Worm (Caenorhabditis elegans) whole organism, L4 larva: ENCODE data around the gene mec-5.

Experiments used
- D1046.2 ChIP-seq: fragments of 200-800 bp; sonication (Bioruptor generic); IDR thresholded peaks from 2 replicates; pipeline ENCODE4 v1.3.6; 2022; ENCODE audit warnings: missing genetic modification characterization, missing compliant biosample characterization
- F37D6.2 ChIP-seq: sonication (generic microtip); optimal IDR thresholded peaks from 2 replicates; lab custom pipeline; 2016; ENCODE audit warnings: mild to moderate bottlenecking, missing genetic modification characterization, missing compliant biosample characterization
- F49E8.2 ChIP-seq: sonication (generic microtip); optimal IDR thresholded peaks from 2 replicates; lab custom pipeline; 2016; ENCODE audit warnings: missing compliant biosample characterization, mild to moderate bottlenecking, missing genetic modification characterization, borderline replicate concordance
- R02D3.7 ChIP-seq: fragments of 150-350 bp; sonication (generic microtip); optimal IDR thresholded peaks from 3 replicates; lab custom pipeline; 2014; ENCODE audit warnings: missing biosample characterization, missing genetic modification characterization
- ZK546.5 ChIP-seq, 2 experiments: sonication (generic microtip); optimal IDR thresholded peaks; 2 replicates each; lab custom pipeline; 2017; ENCODE audit warnings: missing biosample characterization in 2 of 2, missing genetic modification characterization in 2 of 2
- aha-1 ChIP-seq: fragments of 150-350 bp; peaks from one replicate; lab custom pipeline; 2014; ENCODE audit warnings: missing biosample characterization, missing genetic modification characterization
- ama-1 ChIP-seq: fragments of 150-350 bp; optimal IDR thresholded peaks from 2 replicates; lab custom pipeline; 2014; ENCODE audit warnings: inconsistent platforms, mixed read lengths
- attf-4 ChIP-seq: sonication (generic microtip); optimal IDR thresholded peaks from 3 replicates; lab custom pipeline; 2017; ENCODE audit warnings: missing biosample characterization, missing genetic modification characterization
- ceh-28 ChIP-seq: fragments of 150-350 bp; optimal IDR thresholded peaks from 2 replicates; lab custom pipeline; 2014; ENCODE audit warnings: missing biosample characterization, missing genetic modification reagents, missing genetic modification characterization
- ceh-32 ChIP-seq: sonication (generic microtip); optimal IDR thresholded peaks from 2 replicates; lab custom pipeline; 2016; ENCODE audit warnings: mild to moderate bottlenecking, missing genetic modification characterization, missing compliant biosample characterization; ENCODE audit not compliant: poor library complexity
- ceh-62 ChIP-seq: sonication (generic microtip); optimal IDR thresholded peaks from 2 replicates; lab custom pipeline; 2017; ENCODE audit warnings: missing biosample characterization, missing genetic modification characterization
- daf-19 ChIP-seq: fragments of 200-800 bp; sonication (Bioruptor generic); conservative IDR thresholded peaks from 2 replicates; pipeline ENCODE4 v1.3.6; 2022; ENCODE audit warnings: missing genetic modification characterization, missing compliant biosample characterization
- duxl-1 ChIP-seq: sonication (generic microtip); optimal IDR thresholded peaks from 2 replicates; lab custom pipeline; 2016; ENCODE audit warnings: mild to moderate bottlenecking, missing genetic modification characterization, moderate library complexity, missing compliant biosample characterization; ENCODE audit not compliant: poor library complexity
- egl-43 ChIP-seq: fragments of 200-800 bp; sonication (Bioruptor generic); IDR thresholded peaks from 2 replicates; pipeline ENCODE4 v1.3.6; 2022; ENCODE audit warnings: missing genetic modification reagents, missing genetic modification characterization, missing compliant biosample characterization
- hif-1 ChIP-seq, 2 experiments: sonication (generic microtip); optimal IDR thresholded peaks; 2 replicates each; lab custom pipeline; 2016 to 2017; ENCODE audit warnings: missing compliant biosample characterization in 2 of 2, missing genetic modification characterization in 2 of 2, missing genetic modification reagents in 2 of 2, missing genotype in 2 of 2, mild to moderate bottlenecking in 1 of 2
- hlh-11 ChIP-seq: fragments of 200-800 bp; sonication (Bioruptor generic); optimal IDR thresholded peaks from 2 replicates; lab custom pipeline; 2018; ENCODE audit warnings: mild to moderate bottlenecking, missing genetic modification characterization, missing compliant biosample characterization
- hlh-30 ChIP-seq: sonication (generic microtip); optimal IDR thresholded peaks from 2 replicates; lab custom pipeline; 2017; ENCODE audit warnings: antibody characterized with exemption, mild to moderate bottlenecking, missing genetic modification characterization, missing compliant biosample characterization; ENCODE audit not compliant: insufficient read depth
- lin-13 ChIP-seq: fragments of 150-350 bp; optimal IDR thresholded peaks from 2 replicates; lab custom pipeline; 2014; ENCODE audit warnings: missing biosample characterization, missing genetic modification reagents, missing genetic modification characterization
- lsy-2 ChIP-seq, 2 experiments: fragments of 150-350 bp in 1 of 2; sonication (generic microtip) in 1 of 2; optimal IDR thresholded peaks; 2 replicates each; lab custom pipeline; 2014 to 2017; ENCODE audit warnings: missing biosample characterization in 2 of 2, missing genetic modification characterization in 2 of 2
- madf-5 ChIP-seq, 2 experiments: fragments of 200-800 bp; sonication (Bioruptor generic); IDR thresholded peaks; 2 replicates each; pipeline ENCODE4 v1.3.6; 2022; ENCODE audit warnings: missing compliant biosample characterization in 2 of 2, missing genetic modification characterization in 2 of 2
- mdl-1 ChIP-seq, 2 experiments: fragments of 150-350 bp in 1 of 2; sonication (generic microtip) in 1 of 2; optimal IDR thresholded peaks; 2 replicates each; lab custom pipeline; 2014 to 2017; ENCODE audit warnings: missing biosample characterization in 2 of 2, missing genetic modification characterization in 2 of 2
- mep-1 ChIP-seq: fragments of 150-350 bp; sonication (generic microtip); optimal IDR thresholded peaks from 3 replicates; lab custom pipeline; 2014; ENCODE audit warnings: missing biosample characterization, missing genetic modification characterization
- nhr-42 ChIP-seq: fragments of 200-800 bp; sonication (Bioruptor generic); IDR thresholded peaks from 2 replicates; pipeline ENCODE4 v1.3.6; 2022; ENCODE audit warnings: missing genetic modification characterization, missing compliant biosample characterization
- nhr-76 ChIP-seq: fragments of 150-350 bp; optimal IDR thresholded peaks from 2 replicates; lab custom pipeline; 2014; ENCODE audit warnings: missing biosample characterization, missing genetic modification characterization
- set-16 ChIP-seq: fragments of 200-800 bp; sonication (Bioruptor generic); IDR thresholded peaks from 2 replicates; pipeline ENCODE4 v1.3.6; 2022; ENCODE audit warnings: missing genetic modification reagents, missing genetic modification characterization, missing compliant biosample characterization
- skn-1 ChIP-seq: fragments of 150-350 bp; optimal IDR thresholded peaks from 2 replicates; lab custom pipeline; 2014; ENCODE audit warnings: missing biosample characterization, missing genetic modification characterization
- unc-130 ChIP-seq: sonication (generic microtip); optimal IDR thresholded peaks from 2 replicates; lab custom pipeline; 2016; ENCODE audit warnings: missing genetic modification reagents, missing genetic modification characterization, missing compliant biosample characterization
- unc-62 ChIP-seq, 3 experiments: fragments of 150-350 bp in 1 of 3; sonication (generic microtip); optimal IDR thresholded peaks in 2 of 3; peaks in 1 of 3; 1 replicate in 1 of 3; 2 replicates in 2 of 3; lab custom pipeline; 2014 to 2017; ENCODE audit warnings: missing biosample characterization in 3 of 3, missing genetic modification characterization in 3 of 3, missing genetic modification reagents in 3 of 3, missing genotype in 1 of 3

mec-5 gene

DNA sequence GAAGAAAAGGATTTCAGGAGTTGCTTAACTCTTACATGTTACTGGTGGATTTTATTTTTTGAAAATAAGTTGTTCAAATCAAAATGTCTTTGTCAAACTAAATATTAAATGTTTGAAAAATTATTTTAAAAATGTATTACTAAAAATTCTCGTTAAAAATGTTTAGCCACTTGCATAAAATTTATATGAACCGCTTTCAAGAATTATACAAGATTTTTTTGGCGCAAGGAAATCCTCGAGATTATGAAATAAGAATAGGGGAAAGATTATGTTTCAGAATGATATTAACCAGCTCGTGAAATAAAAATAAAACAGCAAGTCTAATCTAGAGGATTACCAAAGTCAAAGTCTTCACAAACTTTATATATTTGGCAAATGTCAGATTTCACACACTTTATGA, 39.5 kb downstream of the mec-5 start (continued):
- TF ChIP-seq nhr-76 (tag; lab: Kevin White, UChicago) (no peak), aha-1 (tag; lab: Kevin White, UChicago) (peak; percentile 81), duxl-1 (tag; lab: Kevin White, UChicago) (no peak), ZK546.5 (tag; optimal IDR thresholded peaks at IDR 0.05; lab: Kevin White, UChicago) (no peak), R02D3.7 (no peak)

DNA sequence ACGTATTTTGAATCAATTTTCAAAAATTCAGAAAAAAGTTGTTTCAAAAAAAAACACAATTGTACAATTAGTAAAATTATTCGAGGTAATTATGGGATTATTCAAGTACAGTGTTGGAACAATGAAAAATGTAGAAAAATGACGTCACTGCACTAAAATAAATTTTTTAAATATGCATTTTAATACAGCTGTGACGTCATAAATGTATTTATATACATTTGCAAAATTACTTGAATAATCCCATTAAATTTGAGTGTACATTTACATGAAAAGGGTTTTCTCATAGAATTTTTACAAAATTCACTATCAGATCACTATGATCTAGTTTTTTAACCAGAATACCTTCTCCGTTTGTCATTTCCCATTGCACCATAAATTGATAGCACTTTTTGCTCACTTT, 44.8 kb downstream of the mec-5 start:
- TF ChIP-seq unc-130 (GFP tag; lab: Kevin White, UChicago), result no peak

DNA sequence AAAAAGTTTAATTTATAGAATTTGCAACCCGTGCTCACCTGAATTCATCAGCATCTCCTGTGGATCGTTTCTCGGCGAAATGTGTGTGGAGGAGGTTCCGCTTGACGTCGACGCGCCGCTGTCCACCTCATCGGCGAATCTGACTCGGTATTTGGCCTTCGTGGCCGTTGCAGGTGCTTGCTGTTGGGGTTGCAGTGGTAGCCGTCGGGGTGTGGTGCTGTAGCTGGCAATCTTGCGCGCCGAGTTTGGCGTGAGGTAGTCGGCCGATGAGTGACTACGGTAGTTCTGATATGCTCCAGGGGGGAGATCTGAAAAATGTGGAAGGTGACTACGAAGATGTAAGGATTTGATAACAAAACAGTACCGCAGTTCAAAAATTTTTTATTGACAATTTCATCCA, 49.0 kb downstream of the mec-5 start:
- TF ChIP-seq aha-1 (tag; lab: Kevin White, UChicago) (peak; percentile 21), egl-43 (0 out of 2 replicates have a peak, but pooled peaks have one; percentile 7), D1046.2 (0 out of 2 replicates have a peak, but pooled peaks have one; percentile 52), set-16 (GFP tag; lab: Robert Waterston, UW) (peak; percentile 82), hlh-11 (tag; lab: Kevin White, UChicago) (no peak)

DNA sequence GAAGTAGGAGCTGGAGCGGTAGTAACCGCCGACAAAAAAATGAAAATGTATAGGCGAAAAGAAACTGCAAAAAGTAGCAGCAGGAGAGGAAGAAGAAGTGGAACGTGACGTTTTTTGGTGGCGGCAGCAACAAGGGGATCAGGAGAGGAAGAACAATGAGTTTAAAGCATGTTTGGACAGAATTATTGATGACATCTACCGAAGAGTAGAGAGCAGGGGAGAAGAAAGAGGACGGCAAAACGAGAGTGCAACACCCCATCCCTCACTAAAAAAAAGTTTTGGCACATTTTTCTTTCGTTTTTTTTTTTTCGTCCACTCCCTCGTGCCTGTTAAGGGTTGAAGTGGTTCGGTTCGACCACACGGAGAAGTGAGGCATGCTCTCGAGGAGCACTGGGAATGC, 50.1 kb downstream of the mec-5 start:
- TF ChIP-seq mdl-1 (tag; optimal IDR thresholded peaks at IDR 0.05; lab: Kevin White, UChicago) (peak in 1 of 2 experiments; percentile 25), mep-1 (tag; lab: Kevin White, UChicago) (peak; percentile 24), daf-19 (GFP tag; lab: Robert Waterston, UW) (no peak), set-16 (GFP tag; lab: Robert Waterston, UW) (no peak), F49E8.2 (tag; lab: Kevin White, UChicago) (no peak), nhr-42 (GFP tag; lab: Robert Waterston, UW) (no peak), lin-13 (GFP tag; lab: Kevin White, UChicago) (no peak), ama-1 (lab: Kevin White, UChicago) (no peak), lsy-2 (tag; optimal IDR thresholded peaks at IDR 0.05; lab: Kevin White, UChicago) (peak in 1 of 2 experiments; percentile 18), ceh-62 (no peak), hlh-30 (tag; lab: Kevin White, UChicago) (peak; percentile 12), madf-5 (GFP tag; IDR thresholded peaks at IDR 0.05; lab: Robert Waterston, UW) (no peak), F37D6.2 (tag; lab: Kevin White, UChicago) (no peak), ceh-32 (tag; lab: Kevin White, UChicago) (no peak), ceh-28 (tag; lab: Kevin White, UChicago) (no peak)

DNA sequence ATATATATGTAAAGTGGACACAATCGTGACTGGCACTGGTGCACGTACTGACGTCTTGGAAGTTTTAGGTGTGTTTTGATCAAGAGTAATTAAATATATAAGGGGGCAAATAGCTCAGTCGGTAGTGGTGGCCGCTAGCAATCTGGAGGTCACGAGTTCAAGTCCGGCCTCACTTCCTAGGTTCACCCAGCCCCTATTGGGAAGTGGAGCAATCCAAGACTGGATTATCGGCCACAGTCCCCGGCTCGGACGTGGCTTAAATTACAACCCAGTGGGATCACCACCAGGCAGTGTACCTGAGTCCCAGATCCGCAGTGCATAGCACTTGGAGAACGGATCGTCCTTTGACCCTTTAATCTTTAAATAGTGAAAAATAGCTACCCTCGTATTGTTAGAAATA, 53.3 kb downstream of the mec-5 start:
- peak in 1 of 2 experiments; percentile 73 for TF ChIP-seq unc-62 (GFP tag; optimal IDR thresholded peaks at IDR 0.05 in 1 of 2; lab: Kevin White, UChicago)
- TF ChIP-seq unc-62 (tag; optimal IDR thresholded peaks at IDR 0.05; lab: Kevin White, UChicago), result no peak
- no peak for TF ChIP-seq skn-1 (tag; lab: Kevin White, UChicago)
- no peak for TF ChIP-seq attf-4
- TF ChIP-seq hif-1 (tag; optimal IDR thresholded peaks at IDR 0.05; lab: Kevin White, UChicago), result no peak
- TF ChIP-seq nhr-42 (GFP tag; lab: Robert Waterston, UW), result no peak

DNA sequence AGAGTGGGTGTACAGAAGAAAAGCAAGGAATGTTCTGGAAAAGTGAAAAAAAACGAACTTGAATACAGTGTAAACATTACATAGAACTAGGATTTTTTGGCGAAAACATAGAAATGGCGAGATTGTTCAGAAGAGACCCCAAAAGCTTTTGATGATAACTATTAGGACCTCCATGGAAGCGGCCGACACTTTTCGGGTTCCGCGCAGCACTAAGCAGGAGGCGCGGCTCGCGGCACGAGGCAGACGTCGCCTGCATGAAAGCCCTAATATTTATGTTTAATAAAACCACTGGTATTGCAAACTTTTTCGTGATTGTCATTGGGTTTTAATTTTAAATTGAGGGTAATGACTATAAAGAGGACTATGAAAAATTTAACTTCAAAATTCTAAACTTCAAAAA, 54.1 kb downstream of the mec-5 start:
- no peak for TF ChIP-seq F49E8.2 (tag; lab: Kevin White, UChicago)
- peak; percentile 13; the same call in 1 of the 2 replicates for TF ChIP-seq set-16 (GFP tag; lab: Robert Waterston, UW)
